Fruit fly (Drosophila melanogaster) whole organism, prepupa: ENCODE data around the gene glob1.

Experiments
- Blimp-1 ChIP-seq: fragments of 200-800 bp; sonication (Bioruptor generic); optimal IDR thresholded peaks from 3 replicates; lab custom pipeline; 2017; ENCODE audit warnings: missing biosample characterization, missing genetic modification characterization, mild to moderate bottlenecking, moderate library complexity, missing genetic modification reagents
- CG10631 ChIP-seq: fragments of 200-800 bp; sonication (Bioruptor generic); optimal IDR thresholded peaks from 2 replicates; lab custom pipeline; 2016; ENCODE audit warnings: missing biosample characterization, missing genetic modification characterization
- CG10669 ChIP-seq: fragments of 200-800 bp; sonication (Bioruptor generic); optimal IDR thresholded peaks from 3 replicates; lab custom pipeline; 2018; ENCODE audit warnings: missing biosample characterization, mild to moderate bottlenecking, missing genetic modification characterization, moderate library complexity
- CG11294 ChIP-seq: fragments of 200-800 bp; sonication (Bioruptor generic); IDR thresholded peaks from 2 replicates; pipeline ENCODE4 v1.3.6; 2022; ENCODE audit warnings: missing biosample characterization, missing genetic modification characterization
- CG15336 ChIP-seq: fragments of 200-800 bp; sonication (Bioruptor generic); IDR thresholded peaks from 2 replicates; pipeline ENCODE4 v1.3.6; 2022; ENCODE audit warnings: missing biosample characterization, missing genetic modification characterization
- CG16779 ChIP-seq: fragments of 200-800 bp; sonication (Bioruptor generic); optimal IDR thresholded peaks from 3 replicates; lab custom pipeline; 2017; ENCODE audit warnings: missing biosample characterization, mild to moderate bottlenecking, missing genetic modification characterization
- CG32006 ChIP-seq: fragments of 200-800 bp; sonication (Bioruptor generic); optimal IDR thresholded peaks from 3 replicates; lab custom pipeline; 2017; ENCODE audit warnings: missing biosample characterization, mild to moderate bottlenecking, missing genetic modification characterization
- CG34406 ChIP-seq: fragments of 200-800 bp; sonication (Bioruptor generic); optimal IDR thresholded peaks from 3 replicates; lab custom pipeline; 2016; ENCODE audit warnings: missing biosample characterization, missing genetic modification characterization
- CG3919 ChIP-seq: fragments of 200-800 bp; sonication (Bioruptor generic); optimal IDR thresholded peaks from 3 replicates; lab custom pipeline; 2016; ENCODE audit warnings: missing biosample characterization, missing genetic modification characterization
- CG4318 ChIP-seq: fragments of 200-800 bp; sonication (Bioruptor generic); optimal IDR thresholded peaks from 3 replicates; lab custom pipeline; 2017; ENCODE audit warnings: missing biosample characterization, mild to moderate bottlenecking, missing genetic modification characterization
- CG6163 ChIP-seq: fragments of 200-800 bp; sonication (Bioruptor generic); IDR thresholded peaks from 3 replicates; pipeline ENCODE4 v1.3.6; 2022; ENCODE audit warnings: missing biosample characterization, missing genetic modification characterization
- CG6276 ChIP-seq: fragments of 200-800 bp; sonication (Bioruptor generic); optimal IDR thresholded peaks from 2 replicates; lab custom pipeline; 2017; ENCODE audit warnings: missing biosample characterization, mild to moderate bottlenecking, missing genetic modification characterization
- CG6792 ChIP-seq: fragments of 200-800 bp; sonication (Bioruptor generic); optimal IDR thresholded peaks from 3 replicates; lab custom pipeline; 2016; ENCODE audit warnings: missing biosample characterization, missing genetic modification characterization
- CG6808 ChIP-seq: fragments of 200-800 bp; sonication (Bioruptor generic); optimal IDR thresholded peaks from 3 replicates; lab custom pipeline; 2017; ENCODE audit warnings: missing biosample characterization, missing genetic modification characterization, mild to moderate bottlenecking, moderate library complexity, missing genetic modification reagents
- CG6854 ChIP-seq: fragments of 200-800 bp; sonication (Bioruptor generic); optimal IDR thresholded peaks from 2 replicates; lab custom pipeline; 2017; ENCODE audit warnings: missing biosample characterization, mild to moderate bottlenecking, missing genetic modification characterization
- CG8119 ChIP-seq: fragments of 200-800 bp; sonication (Bioruptor generic); IDR thresholded peaks from 3 replicates; pipeline ENCODE4 v1.3.6; 2022; ENCODE audit warnings: missing biosample characterization, missing genetic modification characterization
- CG8632 ChIP-seq: fragments of 200-800 bp; sonication (Bioruptor generic); optimal IDR thresholded peaks from 3 replicates; lab custom pipeline; 2016; ENCODE audit warnings: missing biosample characterization, missing genetic modification characterization
- CG9139 ChIP-seq: fragments of 200-800 bp; sonication (Bioruptor generic); optimal IDR thresholded peaks from 3 replicates; lab custom pipeline; 2017; ENCODE audit warnings: missing biosample characterization, mild to moderate bottlenecking, missing genetic modification characterization
- Eip75B ChIP-seq: fragments of 200-800 bp; sonication (Bioruptor generic); optimal IDR thresholded peaks from 3 replicates; lab custom pipeline; 2016; ENCODE audit warnings: missing biosample characterization, missing genetic modification characterization
- Eip78C ChIP-seq: fragments of 200-800 bp; sonication (Bioruptor generic); peaks from one replicate; lab custom pipeline; 2016; ENCODE audit warnings: missing biosample characterization, missing genetic modification characterization
- Gug ChIP-seq: fragments of 200-800 bp; sonication (Bioruptor generic); IDR thresholded peaks from 2 replicates; pipeline ENCODE4 v1.3.6; 2022; ENCODE audit warnings: missing biosample characterization, missing genetic modification characterization
- Hr38 ChIP-seq: sonication (Bioruptor generic); optimal IDR thresholded peaks from 2 replicates; lab custom pipeline; 2016; ENCODE audit warnings: missing biosample characterization, missing genetic modification characterization
- Hr4 ChIP-seq: fragments of 200-800 bp; sonication (Bioruptor generic); optimal IDR thresholded peaks from 3 replicates; lab custom pipeline; 2016; ENCODE audit warnings: missing biosample characterization, missing genetic modification characterization
- Lpt ChIP-seq: fragments of 200-800 bp; sonication (Bioruptor generic); optimal IDR thresholded peaks from 3 replicates; lab custom pipeline; 2016; ENCODE audit warnings: missing biosample characterization, missing genetic modification characterization
- Met ChIP-seq: fragments of 200-800 bp; sonication (Bioruptor generic); optimal IDR thresholded peaks from 3 replicates; lab custom pipeline; 2016; ENCODE audit warnings: missing biosample characterization, missing genetic modification characterization
- OdsH ChIP-seq: fragments of 200-800 bp; sonication (Bioruptor generic); optimal IDR thresholded peaks from 3 replicates; lab custom pipeline; 2016; ENCODE audit warnings: missing biosample characterization, missing genetic modification characterization
- Sox102F ChIP-seq: fragments of 200-800 bp; sonication (Bioruptor generic); optimal IDR thresholded peaks from 2 replicates; lab custom pipeline; 2016; ENCODE audit warnings: missing biosample characterization, mild to moderate bottlenecking, missing genetic modification characterization
- Sox14 ChIP-seq: fragments of 200-800 bp; sonication (Bioruptor generic); optimal IDR thresholded peaks from 3 replicates; lab custom pipeline; 2016; ENCODE audit warnings: missing biosample characterization, missing genetic modification characterization
- Sox15 ChIP-seq: fragments of 200-800 bp; sonication (Bioruptor generic); optimal IDR thresholded peaks from 3 replicates; lab custom pipeline; 2016; ENCODE audit warnings: missing biosample characterization, missing genetic modification characterization
- cyc ChIP-seq: fragments of 200-800 bp; sonication (Bioruptor generic); optimal IDR thresholded peaks from 3 replicates; lab custom pipeline; 2016; ENCODE audit warnings: missing biosample characterization, missing genetic modification characterization
- dac ChIP-seq: fragments of 200-800 bp; sonication (Bioruptor generic); optimal IDR thresholded peaks from 2 replicates; lab custom pipeline; 2017; ENCODE audit warnings: missing biosample characterization, mild to moderate bottlenecking, missing genetic modification characterization
- eg ChIP-seq: fragments of 200-800 bp; sonication (Bioruptor generic); IDR thresholded peaks from 3 replicates; pipeline ENCODE4 v1.3.6; 2022; ENCODE audit warnings: missing biosample characterization, missing genetic modification characterization
- esn ChIP-seq: fragments of 200-800 bp; sonication (Bioruptor generic); optimal IDR thresholded peaks from 2 replicates; lab custom pipeline; 2016; ENCODE audit warnings: missing biosample characterization, mild to moderate bottlenecking, missing genetic modification characterization, moderate library complexity
- fd59A ChIP-seq: fragments of 200-800 bp; sonication (Bioruptor generic); optimal IDR thresholded peaks from 2 replicates; lab custom pipeline; 2017; ENCODE audit warnings: missing biosample characterization, mild to moderate bottlenecking, missing genetic modification characterization, missing genetic modification reagents
- fd85E ChIP-seq: fragments of 200-800 bp; sonication (Bioruptor generic); optimal IDR thresholded peaks from 3 replicates; lab custom pipeline; 2016; ENCODE audit warnings: missing biosample characterization, missing genetic modification characterization
- fkh ChIP-seq: fragments of 200-800 bp; sonication (Bioruptor generic); optimal IDR thresholded peaks from 3 replicates; lab custom pipeline; 2017; ENCODE audit warnings: missing biosample characterization, mild to moderate bottlenecking, missing genetic modification characterization, moderate library complexity
- net ChIP-seq: fragments of 200-800 bp; sonication (Bioruptor generic); optimal IDR thresholded peaks from 3 replicates; lab custom pipeline; 2016; ENCODE audit warnings: missing biosample characterization, missing genetic modification characterization
- pdm3 ChIP-seq: fragments of 200-800 bp; sonication (Bioruptor generic); optimal IDR thresholded peaks from 3 replicates; lab custom pipeline; 2016; ENCODE audit warnings: missing biosample characterization, missing genetic modification characterization
- salr ChIP-seq, 2 experiments: fragments of 200-800 bp; sonication (Bioruptor generic); optimal IDR thresholded peaks; 3 replicates each; lab custom pipeline; 2016 to 2018; ENCODE audit warnings: missing biosample characterization in 2 of 2, missing genetic modification characterization in 2 of 2, mild to moderate bottlenecking in 1 of 2
- spab ChIP-seq: fragments of 200-800 bp; sonication (Bioruptor generic); optimal IDR thresholded peaks from 2 replicates; lab custom pipeline; 2017; ENCODE audit warnings: missing biosample characterization, mild to moderate bottlenecking, missing genetic modification characterization, missing genetic modification reagents
- ss ChIP-seq, 2 experiments: fragments of 200-800 bp; sonication (Bioruptor generic); optimal IDR thresholded peaks; 2 replicates in 1 of 2; 3 replicates in 1 of 2; lab custom pipeline; 2017 to 2018; ENCODE audit warnings: mild to moderate bottlenecking in 2 of 2, missing biosample characterization in 2 of 2, missing genetic modification characterization in 2 of 2, moderate library complexity in 1 of 2
- svp ChIP-seq: fragments of 200-800 bp; sonication (Bioruptor generic); peaks from one replicate; lab custom pipeline; 2016; ENCODE audit warnings: missing biosample characterization, missing genetic modification characterization
- topi ChIP-seq: fragments of 200-800 bp; sonication (Bioruptor generic); optimal IDR thresholded peaks from 3 replicates; lab custom pipeline; 2016; ENCODE audit warnings: missing biosample characterization, missing genetic modification characterization

glob1 gene

dm6 chr3R:15927172-15927571 lies 22.7 kb upstream of the glob1 start (continued):
- no peak for TF ChIP-seq net (GFP tag; lab: Kevin White, UChicago)
- no peak for TF ChIP-seq Sox15 (GFP tag; lab: Kevin White, UChicago)
- TF ChIP-seq Eip78C (GFP tag; lab: Kevin White, UChicago): peak; percentile 84
- TF ChIP-seq CG3919 (GFP tag; lab: Kevin White, UChicago): peak; percentile 31
- TF ChIP-seq CG10631 (GFP tag; lab: Kevin White, UChicago): no peak
- TF ChIP-seq CG6808: no peak
- TF ChIP-seq ss (GFP tag; optimal IDR thresholded peaks at IDR 0.05; lab: Kevin White, UChicago): no peak
- peak; percentile 89 for TF ChIP-seq CG8119 (GFP tag; lab: Robert Waterston, UW)
- peak; percentile 39; the same call in 1 of the 2 replicates for TF ChIP-seq CG11294
- TF ChIP-seq cyc: no peak
- TF ChIP-seq CG9139 (GFP tag; lab: Kevin White, UChicago): no peak

DNA sequence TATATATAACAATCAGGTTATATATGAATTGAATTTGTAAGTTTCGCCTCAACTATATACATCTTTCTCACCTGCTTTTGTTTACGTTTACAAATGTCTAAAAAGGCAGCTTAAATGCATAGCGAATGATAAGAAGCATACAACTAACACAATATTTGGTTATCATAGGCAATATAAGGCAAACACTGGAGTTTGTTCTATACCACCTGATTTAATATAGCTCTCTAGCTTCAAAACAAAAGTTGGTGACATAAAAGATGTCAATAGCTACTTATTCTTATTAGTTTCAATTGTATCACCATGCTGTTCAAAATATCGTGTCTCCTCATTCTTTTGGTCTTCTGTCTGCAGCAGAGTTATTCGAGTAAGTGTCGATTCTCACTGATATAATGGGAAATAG lies 21.5 kb upstream of the glob1 start:
- no peak for TF ChIP-seq CG15336 (GFP tag; lab: Robert Waterston, UW)
- no peak for TF ChIP-seq Sox102F (GFP tag; lab: Kevin White, UChicago)
- TF ChIP-seq fkh (GFP tag; lab: Kevin White, UChicago): peak; percentile 44
- TF ChIP-seq Eip75B: no peak

- TF ChIP-seq dac: no peak
- TF ChIP-seq svp (GFP tag; lab: Kevin White, UChicago): no peak
- no peak for TF ChIP-seq CG8632 (GFP tag; lab: Kevin White, UChicago)
- TF ChIP-seq net (GFP tag; lab: Kevin White, UChicago): no peak
- no peak for TF ChIP-seq CG4318 (GFP tag; lab: Kevin White, UChicago)
- TF ChIP-seq CG6276 (GFP tag; lab: Kevin White, UChicago): no peak
- no peak for TF ChIP-seq Eip78C (GFP tag; lab: Kevin White, UChicago)
- TF ChIP-seq cyc: no peak
- no peak for TF ChIP-seq CG10669
- TF ChIP-seq CG6854 (GFP tag; lab: Kevin White, UChicago): no peak
- no peak for TF ChIP-seq Lpt (GFP tag; lab: Kevin White, UChicago)
- TF ChIP-seq fd85E (GFP tag; lab: Kevin White, UChicago): no peak
- no peak for TF ChIP-seq salr (GFP tag; optimal IDR thresholded peaks at IDR 0.05; lab: Kevin White, UChicago)
- no peak for TF ChIP-seq CG34406
- no peak for TF ChIP-seq CG6163 (GFP tag; lab: Robert Waterston, UW)
These were observed 20.9 kb upstream of the glob1 start, which contains the start of gene CG34276 for dm6 chr3R:15925329-15925728. Gene CG34276, plus strand, starts transcription at chr3R:15925629.

- TF ChIP-seq Sox102F (GFP tag; lab: Kevin White, UChicago) (no peak), pdm3 (GFP tag; lab: Kevin White, UChicago) (no peak), topi (GFP tag; lab: Kevin White, UChicago) (no peak), Gug (GFP tag; lab: Robert Waterston, UW) (peak; percentile 10; the same call in 1 of the 2 replicates), net (GFP tag; lab: Kevin White, UChicago) (no peak), Sox14 (GFP tag; lab: Kevin White, UChicago) (no peak), fd85E (GFP tag; lab: Kevin White, UChicago) (no peak), Lpt (GFP tag; lab: Kevin White, UChicago) (peak; percentile 0), CG16779 (tag; lab: Kevin White, UChicago) (no peak), CG6276 (GFP tag; lab: Kevin White, UChicago) (peak; percentile 62), fkh (GFP tag; lab: Kevin White, UChicago) (no peak), esn (GFP tag; lab: Kevin White, UChicago) (no peak), spab (GFP tag; lab: Kevin White, UChicago) (no peak), Hr4 (GFP tag; lab: Kevin White, UChicago) (peak; percentile 62), salr (GFP tag; optimal IDR thresholded peaks at IDR 0.05; lab: Kevin White, UChicago) (peak in 1 of 2 experiments; percentile 60), Hr38 (GFP tag; lab: Kevin White, UChicago) (no peak), OdsH (GFP tag; lab: Kevin White, UChicago) (peak; percentile 17), CG10669 (no peak), Eip78C (GFP tag; lab: Kevin White, UChicago) (peak; percentile 70), Blimp-1 (no peak), CG6163 (GFP tag; lab: Robert Waterston, UW) (0 out of 3 replicates have a peak, but pooled peaks have one; percentile 22), fd59A (GFP tag; lab: Kevin White, UChicago) (no peak), CG6792 (no peak), CG15336 (GFP tag; lab: Robert Waterston, UW) (peak; percentile 12; the same call in 1 of the 2 replicates), Met (GFP tag; lab: Kevin White, UChicago) (no peak), CG32006 (peak; percentile 83), eg (GFP tag; lab: Robert Waterston, UW) (peak; percentile 72; the same call in 2 of the 3 replicates)
These were observed 18.5 kb upstream of the glob1 start for dm6 chr3R:15922622-15923574.
